Fruit fly (Drosophila melanogaster) Kc167 (cell line): ENCODE measurements around the gene up.

Source experiments
- Myc ChIP-seq: fragments of >200 bp; optimal IDR thresholded peaks from 2 replicates; lab custom pipeline; 2017; ENCODE audit warnings: missing external identifiers
- Sin3A ChIP-seq: fragments of >200 bp; optimal IDR thresholded peaks from 2 replicates; lab custom pipeline; 2018; ENCODE audit warnings: missing external identifiers
- h ChIP-seq: fragments of >200 bp; optimal IDR thresholded peaks from 3 replicates; lab custom pipeline; 2018; ENCODE audit warnings: missing external identifiers
- insv ChIP-seq: fragments of >200 bp; optimal IDR thresholded peaks from 3 replicates; lab custom pipeline; 2018; ENCODE audit warnings: missing external identifiers
- psq ChIP-seq: fragments of >200 bp; optimal IDR thresholded peaks from 2 replicates; lab custom pipeline; 2017; ENCODE audit warnings: missing external identifiers
- ttk ChIP-seq: sonication (Bioruptor generic); optimal IDR thresholded peaks from 2 replicates; lab custom pipeline; 2017; ENCODE audit warnings: missing external identifiers

Gene up

dm6 chrX:13636810-13637209, 34.4 kb upstream of the up start:
- TF ChIP-seq Myc (lab: Kevin White, UChicago) (no peak), h (no peak), insv (no peak), psq (lab: Kevin White, UChicago) (no peak), ttk (lab: Kevin White, UChicago) (no peak), Sin3A (lab: Kevin White, UChicago) (no peak)

- no peak for TF ChIP-seq Sin3A (lab: Kevin White, UChicago)
- no peak for TF ChIP-seq ttk (lab: Kevin White, UChicago)
- no peak for TF ChIP-seq Myc (lab: Kevin White, UChicago)
- no peak for TF ChIP-seq h
- no peak for TF ChIP-seq insv
- TF ChIP-seq psq (lab: Kevin White, UChicago): no peak
Measured at dm6 chrX:13635000-13635368, 32.6 kb upstream of the up start.

- TF ChIP-seq ttk (lab: Kevin White, UChicago) (no peak), psq (lab: Kevin White, UChicago) (no peak), Sin3A (lab: Kevin White, UChicago) (no peak), Myc (lab: Kevin White, UChicago) (no peak), insv (no peak), h (no peak)
Measured at dm6 chrX:13634254-13634999, 32.0 kb upstream of the up start.

dm6 chrX:13633298-13633891, 31.0 kb upstream of the up start:
- no peak for TF ChIP-seq h
- TF ChIP-seq Sin3A (lab: Kevin White, UChicago): no peak
- TF ChIP-seq insv: no peak
- no peak for TF ChIP-seq Myc (lab: Kevin White, UChicago)
- TF ChIP-seq psq (lab: Kevin White, UChicago): no peak
- no peak for TF ChIP-seq ttk (lab: Kevin White, UChicago)

- no peak for TF ChIP-seq Myc (lab: Kevin White, UChicago)
- no peak for TF ChIP-seq psq (lab: Kevin White, UChicago)
- no peak for TF ChIP-seq ttk (lab: Kevin White, UChicago)
- TF ChIP-seq h: no peak
- TF ChIP-seq insv: no peak
- TF ChIP-seq Sin3A (lab: Kevin White, UChicago): no peak
Measured at dm6 chrX:13632606-13633005, 30.2 kb upstream of the up start.

dm6 chrX:13630290-13630900, 28.0 kb upstream of the up start:
- no peak for TF ChIP-seq ttk (lab: Kevin White, UChicago)
- TF ChIP-seq Myc (lab: Kevin White, UChicago): no peak

- TF ChIP-seq Sin3A (lab: Kevin White, UChicago) (no peak), ttk (lab: Kevin White, UChicago) (no peak), h (no peak), insv (no peak)
Measured at dm6 chrX:13629414-13629813, 27.0 kb upstream of the up start.

dm6 chrX:13627855-13628254, 25.5 kb upstream of the up start:
- no peak for TF ChIP-seq Myc (lab: Kevin White, UChicago)
- TF ChIP-seq psq (lab: Kevin White, UChicago): no peak

- no peak for TF ChIP-seq Sin3A (lab: Kevin White, UChicago)
- TF ChIP-seq Myc (lab: Kevin White, UChicago): no peak
- no peak for TF ChIP-seq psq (lab: Kevin White, UChicago)
- TF ChIP-seq ttk (lab: Kevin White, UChicago): no peak
- no peak for TF ChIP-seq insv
- no peak for TF ChIP-seq h
Measured at dm6 chrX:13626579-13626894, 24.2 kb upstream of the up start.

dm6 chrX:13625888-13626578, 23.7 kb upstream of the up start:
- TF ChIP-seq Sin3A (lab: Kevin White, UChicago) (no peak), ttk (lab: Kevin White, UChicago) (no peak)

- no peak for TF ChIP-seq insv
- no peak for TF ChIP-seq psq (lab: Kevin White, UChicago)
- no peak for TF ChIP-seq Myc (lab: Kevin White, UChicago)
- TF ChIP-seq ttk (lab: Kevin White, UChicago): no peak
- TF ChIP-seq Sin3A (lab: Kevin White, UChicago): no peak
- TF ChIP-seq h: no peak
Measured at dm6 chrX:13625080-13625723, 22.8 kb upstream of the up start.
